Worm (Caenorhabditis elegans) whole organism, early embryonic: ENCODE results near the gene rpl-38.

Experiments used
- B0310.2 ChIP-seq: sonication (generic microtip); optimal IDR thresholded peaks from 2 replicates; lab custom pipeline; 2016; ENCODE audit warnings: mild to moderate bottlenecking, missing genetic modification characterization, missing compliant biosample characterization
- F13C5.2 ChIP-seq: sonication (generic microtip); optimal IDR thresholded peaks from 2 replicates; lab custom pipeline; 2017; ENCODE audit warnings: mild to moderate bottlenecking, missing genetic modification characterization, inconsistent platforms, missing compliant biosample characterization
- aly-1 ChIP-seq: sonication (generic microtip); optimal IDR thresholded peaks from 2 replicates; lab custom pipeline; 2016; ENCODE audit warnings: missing genetic modification characterization, missing compliant biosample characterization
- ama-1 ChIP-seq: fragments of 150-350 bp; optimal IDR thresholded peaks from 2 replicates; lab custom pipeline; 2014
- ceh-13 ChIP-seq: fragments of 200-800 bp; sonication (Bioruptor generic); optimal IDR thresholded peaks from 2 replicates; lab custom pipeline; 2018; ENCODE audit warnings: mild to moderate bottlenecking, missing genetic modification characterization, missing compliant biosample characterization
- ceh-36 ChIP-seq: sonication (generic microtip); optimal IDR thresholded peaks from 2 replicates; lab custom pipeline; 2016; ENCODE audit warnings: missing genetic modification characterization, inconsistent platforms, missing compliant biosample characterization
- ets-7 ChIP-seq: sonication (generic microtip); optimal IDR thresholded peaks from 2 replicates; lab custom pipeline; 2016; ENCODE audit warnings: missing genotype, missing genetic modification characterization, missing compliant biosample characterization
- flt-1 ChIP-seq: fragments of 200-800 bp; sonication (Bioruptor generic); IDR thresholded peaks from 2 replicates; pipeline ENCODE4 v1.3.6; 2022; ENCODE audit warnings: missing genetic modification characterization, missing compliant biosample characterization
- hmbx-1 ChIP-seq: sonication (generic microtip); optimal IDR thresholded peaks from 2 replicates; lab custom pipeline; 2016; ENCODE audit warnings: mild to moderate bottlenecking, missing genetic modification characterization, missing compliant biosample characterization
- hnd-1 ChIP-seq: sonication (generic microtip); optimal IDR thresholded peaks from 2 replicates; lab custom pipeline; 2016; ENCODE audit warnings: missing genetic modification characterization, missing compliant biosample characterization
- pes-1 ChIP-seq: fragments of 200-800 bp; sonication (Bioruptor generic); IDR thresholded peaks from 2 replicates; pipeline ENCODE4 v1.3.6; 2022; ENCODE audit warnings: missing genetic modification reagents, missing genetic modification characterization, missing compliant biosample characterization
- sea-1 ChIP-seq: fragments of 200-800 bp; sonication (Bioruptor generic); conservative IDR thresholded peaks from 2 replicates; pipeline ENCODE4 v1.3.6; 2022; ENCODE audit warnings: missing genetic modification characterization, missing compliant biosample characterization
- tbx-11 ChIP-seq: fragments of 200-800 bp; sonication (Bioruptor generic); IDR thresholded peaks from 2 replicates; pipeline ENCODE4 v1.3.6; 2022; ENCODE audit warnings: missing genetic modification characterization, missing compliant biosample characterization
- tra-4 ChIP-seq: sonication (generic microtip); optimal IDR thresholded peaks from 2 replicates; lab custom pipeline; 2017; ENCODE audit warnings: missing genetic modification characterization, missing compliant biosample characterization

rpl-38 gene

DNA sequence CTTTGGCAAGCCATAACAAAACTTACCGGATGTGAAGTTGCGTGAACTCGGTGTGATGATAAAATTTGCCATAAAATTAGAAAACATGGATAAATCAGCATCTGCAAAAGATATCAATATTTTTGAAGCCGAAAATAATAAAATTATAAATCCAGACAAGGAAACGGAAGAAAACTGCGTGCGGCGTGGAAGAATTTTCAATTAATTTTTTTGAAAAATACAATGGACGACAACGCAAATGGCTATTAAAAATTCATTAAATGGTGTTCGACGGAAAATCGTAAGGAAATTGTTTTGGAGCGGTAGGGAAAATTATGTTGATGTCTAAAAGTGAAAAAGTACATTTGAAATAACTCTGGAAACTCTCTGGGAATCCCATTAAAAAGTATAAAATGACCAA lies 47.1 kb downstream of the rpl-38 start, which contains the start of gene acr-18:
Gene acr-18, minus strand, starts transcription at position 101 of the 400 bp plus-strand sequence.
- TF ChIP-seq ama-1 (lab: Kevin White, UChicago): no peak
- TF ChIP-seq ets-7 (tag; lab: Kevin White, UChicago): no peak
- TF ChIP-seq ceh-13 (GFP tag; lab: Kevin White, UChicago): no peak
- no peak for TF ChIP-seq hmbx-1 (tag; lab: Kevin White, UChicago)
- TF ChIP-seq aly-1 (tag; lab: Kevin White, UChicago): no peak
- no peak for TF ChIP-seq pes-1 (GFP tag; lab: Robert Waterston, UW)
- TF ChIP-seq hnd-1: no peak
- TF ChIP-seq tbx-11 (GFP tag; lab: Robert Waterston, UW): no peak
- no peak for TF ChIP-seq flt-1 (GFP tag; lab: Robert Waterston, UW)
- TF ChIP-seq F13C5.2: no peak
- TF ChIP-seq ceh-36 (tag; lab: Kevin White, UChicago): no peak
- TF ChIP-seq B0310.2 (tag; lab: Kevin White, UChicago): no peak

DNA sequence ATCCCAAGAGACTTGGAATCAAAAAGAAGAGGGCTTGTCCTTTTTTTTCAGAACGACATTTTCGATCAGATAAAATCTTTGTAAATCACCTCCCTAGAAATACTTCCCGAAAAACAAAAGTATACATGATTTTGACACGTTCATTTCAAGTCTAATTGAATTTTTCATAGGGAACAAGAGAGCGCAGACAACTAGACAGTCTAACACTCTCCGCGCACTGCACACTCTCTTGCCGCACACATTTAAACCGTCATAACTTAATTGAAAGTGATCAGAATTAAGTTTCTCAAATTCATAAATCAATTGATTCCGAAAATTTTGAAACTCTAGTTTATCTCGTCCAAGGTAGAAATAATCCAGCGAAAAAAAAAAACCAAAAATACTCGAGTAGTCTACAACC lies 47.8 kb downstream of the rpl-38 start:
- no peak for TF ChIP-seq hnd-1
- no peak for TF ChIP-seq sea-1 (GFP tag; lab: Robert Waterston, UW)
- no peak for TF ChIP-seq B0310.2 (tag; lab: Kevin White, UChicago)
- TF ChIP-seq tra-4 (tag; lab: Kevin White, UChicago): no peak
- no peak for TF ChIP-seq ceh-13 (GFP tag; lab: Kevin White, UChicago)
- TF ChIP-seq F13C5.2: no peak
- TF ChIP-seq tbx-11 (GFP tag; lab: Robert Waterston, UW): no peak
